Worm (Caenorhabditis elegans) whole organism, young adult: ENCODE results near the gene D2096.6.

Experiments
- B0019.2 ChIP-seq: fragments of 200-800 bp; sonication (Bioruptor generic); conservative IDR thresholded peaks from 2 replicates; pipeline ENCODE4 v1.3.6; 2022; ENCODE audit warnings: missing genetic modification reagents, missing genetic modification characterization, missing compliant biosample characterization
- B0336.3 ChIP-seq: fragments of 200-800 bp; sonication (Bioruptor generic); IDR thresholded peaks from 2 replicates; pipeline ENCODE4 v1.3.6; 2022; ENCODE audit warnings: missing genetic modification characterization, missing compliant biosample characterization
- D2030.7 ChIP-seq: fragments of 200-800 bp; sonication (Bioruptor generic); IDR thresholded peaks from 2 replicates; pipeline ENCODE4 v1.3.6; 2022; ENCODE audit warnings: missing genetic modification reagents, missing genetic modification characterization, missing compliant biosample characterization
- F23B12.7 ChIP-seq: sonication (generic microtip); optimal IDR thresholded peaks from 2 replicates; lab custom pipeline; 2017; ENCODE audit warnings: missing genetic modification characterization, mild to moderate bottlenecking, missing compliant biosample characterization, antibody characterized with exemption, moderate library complexity; ENCODE audit not compliant: insufficient read depth
- F33H1.4 ChIP-seq: fragments of 200-800 bp; sonication (Bioruptor generic); IDR thresholded peaks from 2 replicates; pipeline ENCODE4 v1.3.6; 2022; ENCODE audit warnings: missing genetic modification reagents, missing genetic modification characterization, missing compliant biosample characterization
- F37B4.10 ChIP-seq: fragments of 200-800 bp; sonication (Bioruptor generic); IDR thresholded peaks from 2 replicates; pipeline ENCODE4 v1.3.6; 2022; ENCODE audit warnings: missing genetic modification characterization, missing compliant biosample characterization
- F52B5.7 ChIP-seq: sonication (generic microtip); optimal IDR thresholded peaks from 2 replicates; lab custom pipeline; 2016; ENCODE audit warnings: mild to moderate bottlenecking, missing genetic modification characterization, missing compliant biosample characterization
- F55B11.4 ChIP-seq: sonication (generic microtip); optimal IDR thresholded peaks from 2 replicates; lab custom pipeline; 2016; ENCODE audit warnings: missing compliant biosample characterization, missing genetic modification characterization, borderline replicate concordance; ENCODE audit not compliant: insufficient read depth
- K11D2.4 ChIP-seq: fragments of 200-800 bp; sonication (Bioruptor generic); IDR thresholded peaks from 2 replicates; pipeline ENCODE4 v1.3.6; 2022; ENCODE audit warnings: missing genetic modification reagents, missing genetic modification characterization, missing compliant biosample characterization
- Y56A3A.18 ChIP-seq: fragments of 200-800 bp; sonication (Bioruptor generic); IDR thresholded peaks from 2 replicates; pipeline ENCODE4 v1.3.6; 2022; ENCODE audit warnings: missing genetic modification reagents, missing genetic modification characterization, missing compliant biosample characterization
- Y67H2A.10 ChIP-seq: fragments of 200-800 bp; sonication (Bioruptor generic); conservative IDR thresholded peaks from 2 replicates; pipeline ENCODE4 v1.3.6; 2022; ENCODE audit warnings: missing genetic modification reagents, missing genetic modification characterization, missing compliant biosample characterization
- akir-1 ChIP-seq: fragments of 200-800 bp; sonication (Bioruptor generic); optimal IDR thresholded peaks from 2 replicates; lab custom pipeline; 2018; ENCODE audit warnings: mild to moderate bottlenecking, missing genetic modification characterization, moderate library complexity, missing compliant biosample characterization
- aptf-2 ChIP-seq: fragments of 200-800 bp; sonication (Bioruptor generic); conservative IDR thresholded peaks from 2 replicates; pipeline ENCODE4 v1.3.6; 2022; ENCODE audit warnings: missing genetic modification reagents, missing genetic modification characterization, missing compliant biosample characterization
- attf-5 ChIP-seq: fragments of 200-800 bp; sonication (Bioruptor generic); optimal IDR thresholded peaks from 2 replicates; lab custom pipeline; 2018; ENCODE audit warnings: mild to moderate bottlenecking, missing genetic modification characterization, missing compliant biosample characterization
- cebp-1 ChIP-seq, 2 experiments: fragments of 200-800 bp in 1 of 2; sonication (Bioruptor generic) in 1 of 2; sonication (generic microtip) in 1 of 2; IDR thresholded peaks in 1 of 2; optimal IDR thresholded peaks in 1 of 2; 2 replicates each; pipeline versions ENCODE4 v1.3.6 to Lab custom; 2017 to 2022; ENCODE audit warnings: missing compliant biosample characterization in 2 of 2, missing genetic modification characterization in 2 of 2, mild to moderate bottlenecking in 1 of 2, missing genetic modification reagents in 1 of 2, moderate library complexity in 1 of 2
- ceh-100 ChIP-seq: fragments of 200-800 bp; sonication (Bioruptor generic); IDR thresholded peaks from 2 replicates; pipeline ENCODE4 v1.3.6; 2022; ENCODE audit warnings: missing genetic modification reagents, missing genetic modification characterization, missing compliant biosample characterization
- ceh-58 ChIP-seq: fragments of 200-800 bp; sonication (Bioruptor generic); IDR thresholded peaks from 2 replicates; pipeline ENCODE4 v1.3.6; 2022; ENCODE audit warnings: missing genetic modification characterization, missing compliant biosample characterization
- ceh-91 ChIP-seq: fragments of 200-800 bp; sonication (Bioruptor generic); IDR thresholded peaks from 2 replicates; pipeline ENCODE4 v1.3.6; 2022; ENCODE audit warnings: missing genetic modification reagents, missing genetic modification characterization, missing compliant biosample characterization
- die-1 ChIP-seq: sonication (generic microtip); optimal IDR thresholded peaks from 2 replicates; lab custom pipeline; 2016; ENCODE audit warnings: missing genotype, mild to moderate bottlenecking, missing genetic modification characterization, missing compliant biosample characterization
- dpl-1 ChIP-seq: fragments of 150-350 bp; optimal IDR thresholded peaks from 2 replicates; lab custom pipeline; 2014; ENCODE audit warnings: missing biosample characterization, missing genetic modification reagents, missing genetic modification characterization
- egl-18 ChIP-seq: fragments of 200-800 bp; sonication (Bioruptor generic); IDR thresholded peaks from 2 replicates; pipeline ENCODE4 v1.3.6; 2022; ENCODE audit warnings: missing genetic modification reagents, missing genetic modification characterization, missing compliant biosample characterization
- egrh-3 ChIP-seq: fragments of 200-800 bp; sonication (Bioruptor generic); IDR thresholded peaks from 2 replicates; pipeline ENCODE4 v1.3.6; 2022; ENCODE audit warnings: missing genetic modification reagents, missing genetic modification characterization, missing compliant biosample characterization
- ekl-4 ChIP-seq: fragments of 200-800 bp; sonication (Bioruptor generic); IDR thresholded peaks from 2 replicates; pipeline ENCODE4 v1.3.6; 2022; ENCODE audit warnings: missing genetic modification reagents, missing genetic modification characterization, missing compliant biosample characterization
- fkh-3 ChIP-seq: sonication (generic microtip); optimal IDR thresholded peaks from 2 replicates; lab custom pipeline; 2016; ENCODE audit warnings: mild to moderate bottlenecking, missing genetic modification characterization, missing compliant biosample characterization
- hmg-1.2 ChIP-seq: fragments of 200-800 bp; sonication (Bioruptor generic); IDR thresholded peaks from 2 replicates; pipeline ENCODE4 v1.3.6; 2022; ENCODE audit warnings: missing genetic modification reagents, missing genetic modification characterization, missing compliant biosample characterization
- lag-1 ChIP-seq: fragments of 200-800 bp; sonication (Bioruptor generic); IDR thresholded peaks from 2 replicates; pipeline ENCODE4 v1.3.6; 2022; ENCODE audit warnings: missing genetic modification reagents, missing genetic modification characterization, missing compliant biosample characterization
- lin-26 ChIP-seq: fragments of 200-800 bp; sonication (Bioruptor generic); IDR thresholded peaks from 2 replicates; pipeline ENCODE4 v1.3.6; 2022; ENCODE audit warnings: missing genetic modification reagents, missing genetic modification characterization, missing compliant biosample characterization
- lin-35 ChIP-seq, 3 experiments: fragments of 150-350 bp in 2 of 3; sonication (generic microtip) in 1 of 3; optimal IDR thresholded peaks; 2 replicates each; lab custom pipeline; 2014 to 2018; ENCODE audit warnings: missing biosample characterization in 3 of 3, missing genetic modification characterization in 3 of 3, missing genetic modification reagents in 3 of 3
- lin-54 ChIP-seq: fragments of 200-800 bp; sonication (Bioruptor generic); optimal IDR thresholded peaks from 2 replicates; lab custom pipeline; 2018; ENCODE audit warnings: mild to moderate bottlenecking, missing genetic modification characterization, missing compliant biosample characterization
- madf-6 ChIP-seq: fragments of 200-800 bp; sonication (Bioruptor generic); IDR thresholded peaks from 2 replicates; pipeline ENCODE4 v1.3.6; 2022; ENCODE audit warnings: missing genetic modification reagents, missing genetic modification characterization, missing compliant biosample characterization
- mcd-1 ChIP-seq: fragments of 200-800 bp; sonication (Bioruptor generic); IDR thresholded peaks from 2 replicates; pipeline ENCODE4 v1.3.6; 2022; ENCODE audit warnings: missing genetic modification reagents, missing genetic modification characterization, missing compliant biosample characterization
- mel-28 ChIP-seq: sonication (generic microtip); optimal IDR thresholded peaks from 2 replicates; lab custom pipeline; 2016; ENCODE audit warnings: borderline replicate concordance, mild to moderate bottlenecking, missing genetic modification characterization, missing compliant biosample characterization
- mxl-1 ChIP-seq: sonication (generic microtip); optimal IDR thresholded peaks from 2 replicates; lab custom pipeline; 2016; ENCODE audit warnings: missing genetic modification characterization, missing compliant biosample characterization
- nfya-2 ChIP-seq: fragments of 200-800 bp; sonication (Bioruptor generic); IDR thresholded peaks from 2 replicates; pipeline ENCODE4 v1.3.6; 2022; ENCODE audit warnings: missing genetic modification reagents, missing genetic modification characterization, missing compliant biosample characterization
- nfyb-1 ChIP-seq: fragments of 200-800 bp; sonication (Bioruptor generic); IDR thresholded peaks from 2 replicates; pipeline ENCODE4 v1.3.6; 2022; ENCODE audit warnings: missing genetic modification reagents, missing genetic modification characterization, missing compliant biosample characterization
- nhr-120 ChIP-seq: fragments of 200-800 bp; sonication (Bioruptor generic); IDR thresholded peaks from 2 replicates; pipeline ENCODE4 v1.3.6; 2022; ENCODE audit warnings: missing genetic modification characterization, missing compliant biosample characterization
- pbrm-1 ChIP-seq: fragments of 200-800 bp; sonication (Bioruptor generic); IDR thresholded peaks from 2 replicates; pipeline ENCODE4 v1.3.6; 2022; ENCODE audit warnings: missing genetic modification reagents, missing genetic modification characterization, missing compliant biosample characterization
- rec-8 ChIP-seq, 2 experiments: sonication (generic microtip); optimal IDR thresholded peaks; 2 replicates each; lab custom pipeline; 2016; ENCODE audit warnings: mild to moderate bottlenecking in 2 of 2, missing genetic modification characterization in 2 of 2, missing genetic modification reagents in 2 of 2, missing genotype in 2 of 2, missing biosample characterization in 1 of 2, missing compliant biosample characterization in 1 of 2, moderate library complexity in 1 of 2
- sea-2 ChIP-seq: fragments of 200-800 bp; sonication (Bioruptor generic); IDR thresholded peaks from 2 replicates; pipeline ENCODE4 v1.3.6; 2022; ENCODE audit warnings: missing genetic modification characterization, missing compliant biosample characterization
- tbx-9 ChIP-seq: sonication (generic microtip); optimal IDR thresholded peaks from 2 replicates; lab custom pipeline; 2016; ENCODE audit warnings: borderline replicate concordance, missing genetic modification characterization, inconsistent platforms, missing compliant biosample characterization
- unc-130 ChIP-seq: sonication (generic microtip); optimal IDR thresholded peaks from 2 replicates; lab custom pipeline; 2016; ENCODE audit warnings: missing genetic modification reagents, missing genetic modification characterization, missing compliant biosample characterization
- zim-3 ChIP-seq: sonication (generic microtip); optimal IDR thresholded peaks from 2 replicates; lab custom pipeline; 2017; ENCODE audit warnings: mild to moderate bottlenecking, missing genetic modification characterization, moderate library complexity, missing compliant biosample characterization
- ztf-18 ChIP-seq: sonication (generic microtip); optimal IDR thresholded peaks from 2 replicates; lab custom pipeline; 2016; ENCODE audit warnings: missing genotype, mild to moderate bottlenecking, missing genetic modification characterization, missing compliant biosample characterization
- ztf-28 ChIP-seq: fragments of 200-800 bp; sonication (Bioruptor generic); IDR thresholded peaks from 2 replicates; pipeline ENCODE4 v1.3.6; 2022; ENCODE audit warnings: missing genetic modification reagents, missing genetic modification characterization, missing compliant biosample characterization

D2096.6 gene

ce11 chrIV:8379278-8379677 lies 10.2 kb upstream of the D2096.6 start, which contains the start of gene nap-1 (continued):
- TF ChIP-seq ekl-4 (no peak), tbx-9 (no peak), dpl-1 (GFP tag; lab: Kevin White, UChicago) (peak; percentile 6), F33H1.4 (GFP tag; lab: Robert Waterston, UW) (peak; percentile 92), madf-6 (GFP tag; lab: Robert Waterston, UW) (peak; percentile 50; the same call in 1 of the 2 replicates), mxl-1 (no peak), K11D2.4 (GFP tag; lab: Robert Waterston, UW) (no peak), Y67H2A.10 (no peak), unc-130 (GFP tag; lab: Kevin White, UChicago) (no peak), F23B12.7 (tag; lab: Kevin White, UChicago) (peak; percentile 40), hmg-1.2 (GFP tag; lab: Robert Waterston, UW) (peak; percentile 34; the same call in 1 of the 2 replicates), F55B11.4 (tag; lab: Kevin White, UChicago) (no peak), cebp-1 (GFP tag; IDR thresholded peaks at IDR 0.05; lab: Robert Waterston, UW) (peak; percentile 63; the same call in 1 of the 2 replicates), cebp-1 (tag; optimal IDR thresholded peaks at IDR 0.05; lab: Kevin White, UChicago) (peak; percentile 75), F52B5.7 (tag; lab: Kevin White, UChicago) (no peak), lin-54 (GFP tag; lab: Kevin White, UChicago) (peak; percentile 26)

- TF ChIP-seq fkh-3 (tag; lab: Kevin White, UChicago) (no peak), nhr-120 (0 out of 2 replicates have a peak, but pooled peaks have one; percentile 12), lin-26 (peak; percentile 51; the same call in 1 of the 2 replicates), ceh-58 (GFP tag; lab: Robert Waterston, UW) (0 out of 2 replicates have a peak, but pooled peaks have one; percentile 80), egrh-3 (GFP tag; lab: Robert Waterston, UW) (no peak), egl-18 (GFP tag; lab: Robert Waterston, UW) (no peak), mel-28 (no peak)
Observed at ce11 chrIV:8378280-8378679, 9.2 kb upstream of the D2096.6 start.

- TF ChIP-seq zim-3 (peak; percentile 64), lag-1 (GFP tag; lab: Robert Waterston, UW) (no peak), aptf-2 (GFP tag; lab: Robert Waterston, UW) (no peak), lin-35 (GFP tag; optimal IDR thresholded peaks at IDR 0.05; lab: Kevin White, UChicago) (peak in 1 of 3 experiments; percentile 67), hmg-1.2 (GFP tag; lab: Robert Waterston, UW) (peak; percentile 54; the same call in 1 of the 2 replicates), sea-2 (GFP tag; lab: Robert Waterston, UW) (no peak), mcd-1 (GFP tag; lab: Robert Waterston, UW) (peak; percentile 54; the same call in 1 of the 2 replicates), B0336.3 (GFP tag; lab: Robert Waterston, UW) (peak; percentile 96), tbx-9 (peak; percentile 91), Y67H2A.10 (no peak), nfya-2 (GFP tag; lab: Robert Waterston, UW) (peak; percentile 93), B0019.2 (GFP tag; lab: Robert Waterston, UW) (no peak), akir-1 (GFP tag; lab: Kevin White, UChicago) (no peak), die-1 (peak; percentile 78), Y56A3A.18 (GFP tag; lab: Robert Waterston, UW) (peak; percentile 95), ceh-100 (peak; percentile 74), F55B11.4 (tag; lab: Kevin White, UChicago) (no peak), F37B4.10 (GFP tag; lab: Robert Waterston, UW) (0 out of 2 replicates have a peak, but pooled peaks have one; percentile 88), pbrm-1 (GFP tag; lab: Robert Waterston, UW) (peak; percentile 87), nfyb-1 (GFP tag; lab: Robert Waterston, UW) (peak; percentile 82), D2030.7 (peak; percentile 15; the same call in 1 of the 2 replicates), attf-5 (GFP tag; lab: Kevin White, UChicago) (peak; percentile 67), mel-28 (no peak), ztf-28 (no peak), ztf-18 (tag; lab: Kevin White, UChicago) (peak; percentile 57), ceh-91 (GFP tag; lab: Robert Waterston, UW) (no peak), rec-8 (tag; optimal IDR thresholded peaks at IDR 0.05; lab: Kevin White, UChicago) (no peak)
Observed at ce11 chrIV:8377501-8377900, 8.5 kb upstream of the D2096.6 start, which contains the start of gene D2096.7. Gene D2096.7, minus strand, starts transcription at chrIV:8377630.
